Worm (Caenorhabditis elegans) whole organism, mixed stage, embryonic: ENCODE data around the gene F22B5.5.

Experiments used
- bed-3 ChIP-seq: fragments of 200-800 bp; sonication (Bioruptor generic); optimal IDR thresholded peaks from 3 replicates; lab custom pipeline; 2018; ENCODE audit warnings: mild to moderate bottlenecking, missing genetic modification characterization, moderate library complexity, missing compliant biosample characterization
- ham-2 ChIP-seq: fragments of 200-800 bp; sonication (Bioruptor generic); optimal IDR thresholded peaks from 2 replicates; lab custom pipeline; 2018; ENCODE audit warnings: mild to moderate bottlenecking, missing genetic modification characterization, missing compliant biosample characterization
- mls-2 ChIP-seq: sonication (generic microtip); optimal IDR thresholded peaks from 2 replicates; lab custom pipeline; 2016; ENCODE audit warnings: mild to moderate bottlenecking, missing genetic modification characterization, moderate library complexity, missing compliant biosample characterization
- nhr-12 ChIP-seq: fragments of 150-350 bp; optimal IDR thresholded peaks from 2 replicates; lab custom pipeline; 2014; ENCODE audit warnings: missing biosample characterization, missing genetic modification characterization
- tbx-8 ChIP-seq: fragments of 200-800 bp; sonication (Bioruptor generic); optimal IDR thresholded peaks from 2 replicates; lab custom pipeline; 2018; ENCODE audit warnings: mild to moderate bottlenecking, missing genetic modification characterization, moderate library complexity, missing compliant biosample characterization
- unc-62 ChIP-seq: fragments of 150-350 bp; optimal IDR thresholded peaks from 2 replicates; lab custom pipeline; 2014; ENCODE audit warnings: missing biosample characterization, missing genetic modification reagents, missing genetic modification characterization

Gene F22B5.5

DNA sequence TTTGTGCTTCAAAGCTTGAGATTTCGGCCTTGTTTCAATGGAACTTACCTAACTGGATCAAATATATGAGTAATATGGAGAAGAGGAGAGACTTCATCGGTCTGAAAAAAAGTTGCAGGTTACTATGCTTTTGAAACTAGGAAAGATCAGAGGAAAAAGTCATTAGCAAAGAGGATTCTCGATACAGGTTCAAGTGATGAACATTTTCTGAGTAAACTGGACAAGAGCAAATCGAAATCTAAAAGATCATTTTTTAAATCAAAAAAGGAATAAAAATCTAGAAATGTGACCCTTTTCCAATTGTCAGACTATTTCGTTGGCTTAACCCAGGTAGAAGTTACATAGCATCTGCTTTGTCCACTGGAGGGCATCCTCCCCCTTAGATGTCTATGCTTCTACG, 49.7 kb downstream of the F22B5.5 start, which contains the start of gene skpo-1:
Gene skpo-1, minus strand, starts transcription at position 101 of the 400 bp plus-strand sequence.
- TF ChIP-seq nhr-12 (tag; lab: Kevin White, UChicago) (no peak), bed-3 (GFP tag; lab: Kevin White, UChicago) (no peak), tbx-8 (no peak), ham-2 (GFP tag; lab: Kevin White, UChicago) (no peak), unc-62 (GFP tag; lab: Kevin White, UChicago) (no peak), mls-2 (tag; lab: Kevin White, UChicago) (no peak)
